Worm (Caenorhabditis elegans) whole organism, L4/young adult: ENCODE results near the gene K01F9.2.

Experiments used
- W03F9.2 ChIP-seq: fragments of 150-350 bp; optimal IDR thresholded peaks from 2 replicates; lab custom pipeline; 2014; ENCODE audit warnings: missing biosample characterization, missing genetic modification characterization
- dao-5 ChIP-seq: sonication (generic microtip); optimal IDR thresholded peaks from 2 replicates; lab custom pipeline; 2016; ENCODE audit warnings: missing genotype, missing genetic modification characterization, moderate library complexity, missing compliant biosample characterization
- him-1 ChIP-seq: sonication (generic microtip); optimal IDR thresholded peaks from 2 replicates; lab custom pipeline; 2016; ENCODE audit warnings: missing genotype, missing genetic modification reagents, missing genetic modification characterization, missing compliant biosample characterization

DNA sequence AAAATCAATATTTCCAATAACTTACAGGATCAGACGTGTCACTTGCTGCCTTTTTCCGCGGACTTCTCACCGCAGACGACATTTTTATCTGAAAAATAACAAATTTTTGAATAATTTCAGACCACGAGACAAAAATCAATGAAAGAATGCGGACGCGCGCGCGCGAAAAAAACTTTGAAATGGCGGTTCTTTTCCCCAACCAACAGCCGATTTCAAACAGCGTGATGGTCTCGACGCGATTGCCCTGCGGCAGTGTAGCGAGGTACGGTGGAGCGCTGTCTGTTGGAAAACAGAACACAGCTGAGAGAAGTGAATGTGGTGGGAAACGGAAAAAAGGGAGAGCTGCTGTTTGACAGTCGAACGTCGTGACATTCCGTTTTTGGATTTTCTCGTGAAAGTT lies 27.1 kb upstream of the K01F9.2 start, which contains the start of gene lin-9:
- TF ChIP-seq W03F9.2 (peak; percentile 97), him-1 (tag; lab: Kevin White, UChicago) (peak; percentile 87), dao-5 (no peak)
